Worm (Caenorhabditis elegans) whole organism, L4 larva: ENCODE measurements around the gene T01G5.6.

ENCODE experiments used
- nhr-25 ChIP-seq: sonication (generic microtip); optimal IDR thresholded peaks from 2 replicates; lab custom pipeline; 2017; ENCODE audit warnings: missing genetic modification characterization, mild to moderate bottlenecking, missing compliant biosample characterization, antibody characterized with exemption, moderate library complexity, borderline replicate concordance; ENCODE audit not compliant: insufficient read depth
- nhr-48 ChIP-seq: sonication (generic microtip); optimal IDR thresholded peaks from 2 replicates; lab custom pipeline; 2016; ENCODE audit warnings: mild to moderate bottlenecking, missing genetic modification characterization, missing compliant biosample characterization

- TF ChIP-seq nhr-25 (no peak), nhr-48 (tag; lab: Kevin White, UChicago) (no peak)
Observed at ce11 chrV:15069435-15069985, 44.4 kb downstream of the T01G5.6 start.
